Worm (Caenorhabditis elegans): ENCODE results near the gene srd-55.

The srd-55 gene

ce11 chrII:7419563-7419962 lies 11.3 kb downstream of the srd-55 start:
- TF ChIP-seq pha-2 (tag; optimal IDR thresholded peaks at IDR 0.05) (no peak), lim-6 (tag; optimal IDR thresholded peaks at IDR 0.05) (no peak), K09A11.1 (tag; optimal IDR thresholded peaks at IDR 0.05; ENCODE audit: insufficient read depth) (no peak), mec-3 (tag; optimal IDR thresholded peaks at IDR 0.05; ENCODE audit: borderline replicate concordance) (no peak), elt-2 (tag; optimal IDR thresholded peaks at IDR 0.05) (no peak), ceh-30 (tag; optimal IDR thresholded peaks at IDR 0.05) (no peak), dmd-4 (tag; optimal IDR thresholded peaks at IDR 0.05; ENCODE audit: borderline replicate concordance) (no peak), unc-42 (tag; optimal IDR thresholded peaks at IDR 0.05) (no peak), F13H6.1 (tag; optimal IDR thresholded peaks at IDR 0.05) (no peak), fkh-6 (tag; optimal IDR thresholded peaks at IDR 0.05) (no peak), ztf-16 (tag; optimal IDR thresholded peaks at IDR 0.05) (no peak), pros-1 (tag; optimal IDR thresholded peaks at IDR 0.05) (no peak), ceh-31 (tag; optimal IDR thresholded peaks at IDR 0.05) (no peak), ceh-19 (GFP tag; optimal IDR thresholded peaks at IDR 0.05) (no peak), hlh-30 (tag; optimal IDR thresholded peaks at IDR 0.05; ENCODE audit: insufficient read depth) (no peak)

ce11 chrII:7420157-7420556 lies 11.9 kb downstream of the srd-55 start:
- TF ChIP-seq rnt-1 (tag; optimal IDR thresholded peaks at IDR 0.05) (no peak), fax-1 (tag; optimal IDR thresholded peaks at IDR 0.05) (no peak), ets-4 (tag; optimal IDR thresholded peaks at IDR 0.05) (no peak), ceh-9 (tag; optimal IDR thresholded peaks at IDR 0.05) (no peak), pqm-1 (tag; optimal IDR thresholded peaks at IDR 0.05) (no peak), lin-11 (tag; optimal IDR thresholded peaks at IDR 0.05) (no peak), C38D4.7 (GFP tag; optimal IDR thresholded peaks at IDR 0.05) (no peak), odd-2 (tag; optimal IDR thresholded peaks at IDR 0.05) (no peak), ceh-30 (tag; optimal IDR thresholded peaks at IDR 0.05) (no peak), dmd-4 (tag; optimal IDR thresholded peaks at IDR 0.05; ENCODE audit: borderline replicate concordance) (no peak), ztf-16 (tag; optimal IDR thresholded peaks at IDR 0.05) (no peak), nhr-232 (tag; optimal IDR thresholded peaks at IDR 0.05) (no peak), syd-9 (tag; optimal IDR thresholded peaks at IDR 0.05) (no peak), ama-1 (optimal IDR thresholded peaks at IDR 0.05) (no peak), nfya-1 (tag; optimal IDR thresholded peaks at IDR 0.05) (no peak), gmeb-2 (tag; optimal IDR thresholded peaks at IDR 0.05) (no peak), hlh-8 (tag; optimal IDR thresholded peaks at IDR 0.05) (no peak), sox-4 (tag; optimal IDR thresholded peaks at IDR 0.05) (no peak), madf-2 (tag; optimal IDR thresholded peaks at IDR 0.05) (no peak), pax-1 (tag; optimal IDR thresholded peaks at IDR 0.05) (no peak)

- TF ChIP-seq unc-3 (GFP tag; conservative IDR thresholded peaks at IDR 0.05) (no peak), unc-3 (tag; optimal IDR thresholded peaks at IDR 0.05) (no peak), ceh-48 (tag; optimal IDR thresholded peaks at IDR 0.05) (no peak), dmd-4 (tag; optimal IDR thresholded peaks at IDR 0.05; ENCODE audit: borderline replicate concordance) (no peak)
These were observed 12.6 kb downstream of the srd-55 start for ce11 chrII:7420796-7421386.

DNA sequence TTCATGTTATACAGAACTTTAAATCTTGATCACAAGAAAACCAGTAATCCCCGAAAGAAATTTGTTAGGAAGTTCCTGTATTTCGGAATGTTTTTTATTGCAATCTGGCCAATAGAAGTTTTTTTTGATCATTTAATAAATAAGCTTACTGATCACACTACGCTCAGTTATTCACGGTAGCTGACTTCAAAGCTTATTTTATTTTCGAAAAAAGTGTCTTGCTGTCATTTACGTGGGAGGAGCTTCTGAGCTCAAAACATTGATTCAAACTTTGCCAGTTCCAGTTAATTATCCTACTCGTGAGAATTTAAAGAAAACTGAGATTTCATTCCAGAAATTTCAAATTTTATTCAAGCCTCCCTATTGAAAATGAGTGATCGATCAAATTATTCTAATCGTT lies 24.0 kb downstream of the srd-55 start, which contains the start of gene srd-54:
TSS of gene srd-54 (plus strand) at position 301 of the 400 bp plus-strand sequence.
- no peak for TF ChIP-seq nhr-232 (tag; optimal IDR thresholded peaks at IDR 0.05)
- no peak for TF ChIP-seq pag-3 (tag; optimal IDR thresholded peaks at IDR 0.05; ENCODE audit: borderline replicate concordance)
- no peak for TF ChIP-seq ceh-34 (tag; optimal IDR thresholded peaks at IDR 0.05)
- TF ChIP-seq pat-9 (tag; optimal IDR thresholded peaks at IDR 0.05) = no peak
- TF ChIP-seq unc-3 (GFP tag; conservative IDR thresholded peaks at IDR 0.05) = no peak
- TF ChIP-seq unc-3 (tag; optimal IDR thresholded peaks at IDR 0.05) = no peak
- no peak for TF ChIP-seq ceh-24 (tag; optimal IDR thresholded peaks at IDR 0.05)
- no peak for TF ChIP-seq ceh-48 (tag; optimal IDR thresholded peaks at IDR 0.05)
- no peak for TF ChIP-seq pha-2 (tag; optimal IDR thresholded peaks at IDR 0.05)
